Fruit fly (Drosophila melanogaster) Kc167 (cell line): ENCODE data around the gene Lrrk.

ENCODE experiments used
- Myc ChIP-seq: fragments of >200 bp; optimal IDR thresholded peaks from 2 replicates; lab custom pipeline; 2017; ENCODE audit warnings: missing external identifiers
- Sin3A ChIP-seq: fragments of >200 bp; optimal IDR thresholded peaks from 2 replicates; lab custom pipeline; 2018; ENCODE audit warnings: missing external identifiers
- h ChIP-seq: fragments of >200 bp; optimal IDR thresholded peaks from 3 replicates; lab custom pipeline; 2018; ENCODE audit warnings: missing external identifiers
- insv ChIP-seq: fragments of >200 bp; optimal IDR thresholded peaks from 3 replicates; lab custom pipeline; 2018; ENCODE audit warnings: missing external identifiers
- psq ChIP-seq: fragments of >200 bp; optimal IDR thresholded peaks from 2 replicates; lab custom pipeline; 2017; ENCODE audit warnings: missing external identifiers
- ttk ChIP-seq: sonication (Bioruptor generic); optimal IDR thresholded peaks from 2 replicates; lab custom pipeline; 2017; ENCODE audit warnings: missing external identifiers

Lrrk gene

dm6 chr3R:20622297-20623168 lies 12.7 kb upstream of the Lrrk start:
- TF ChIP-seq h (lab: Kevin White, UChicago) (no peak), insv (lab: Kevin White, UChicago) (no peak), Sin3A (lab: Kevin White, UChicago) (no peak), Myc (lab: Kevin White, UChicago) (no peak), ttk (lab: Kevin White, UChicago) (no peak), psq (lab: Kevin White, UChicago) (no peak)

DNA sequence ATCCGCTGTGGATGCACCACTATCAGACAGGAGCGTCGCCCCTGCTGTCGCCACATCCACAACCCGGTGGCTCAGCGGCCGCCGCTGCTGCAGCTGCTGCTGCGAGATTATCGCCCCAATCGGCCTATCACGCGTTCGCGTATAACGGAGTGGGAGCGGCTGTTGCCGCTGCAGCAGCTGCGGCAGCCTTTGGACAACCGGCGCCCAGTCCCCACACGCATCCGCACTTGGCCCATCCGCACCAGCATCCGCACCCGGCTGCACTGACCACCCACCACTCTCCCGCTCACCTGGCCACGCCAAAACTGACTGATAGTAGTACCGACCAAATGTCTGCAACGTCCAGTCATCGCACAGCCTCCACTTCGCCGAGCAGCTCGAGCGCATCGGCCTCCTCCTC lies 9.2 kb upstream of the Lrrk start:
- TF ChIP-seq ttk (lab: Kevin White, UChicago) (no peak), h (lab: Kevin White, UChicago) (no peak), insv (lab: Kevin White, UChicago) (no peak), Myc (lab: Kevin White, UChicago) (no peak), psq (lab: Kevin White, UChicago) (no peak), Sin3A (lab: Kevin White, UChicago) (no peak)

DNA sequence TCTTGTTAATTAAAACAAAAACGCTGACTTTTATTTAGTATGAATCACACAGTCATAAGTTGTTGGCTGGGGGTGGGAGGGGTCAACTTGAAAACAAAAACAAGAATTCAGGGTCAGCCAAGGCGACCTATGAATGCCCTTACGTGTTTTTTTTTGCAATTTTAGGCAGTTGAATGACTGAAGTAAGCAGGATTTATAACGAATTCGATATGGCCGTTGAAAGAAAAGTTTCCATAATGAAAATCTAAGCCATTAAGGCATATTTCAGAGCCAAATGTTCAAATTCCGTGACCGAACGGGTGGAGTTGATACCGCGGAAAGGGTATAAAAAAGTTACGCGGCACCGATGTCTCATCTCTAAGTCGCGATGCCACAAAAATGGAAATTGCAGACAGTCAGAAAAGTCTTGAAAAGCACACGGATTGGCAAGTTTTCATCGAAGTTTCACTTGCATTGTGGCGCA lies 1.3 kb upstream of the Lrrk start:
- TF ChIP-seq h (lab: Kevin White, UChicago), result no peak
- no peak for TF ChIP-seq insv (lab: Kevin White, UChicago)
- TF ChIP-seq Sin3A (lab: Kevin White, UChicago), result no peak
- no peak for TF ChIP-seq Myc (lab: Kevin White, UChicago)
- TF ChIP-seq ttk (lab: Kevin White, UChicago), result no peak

DNA sequence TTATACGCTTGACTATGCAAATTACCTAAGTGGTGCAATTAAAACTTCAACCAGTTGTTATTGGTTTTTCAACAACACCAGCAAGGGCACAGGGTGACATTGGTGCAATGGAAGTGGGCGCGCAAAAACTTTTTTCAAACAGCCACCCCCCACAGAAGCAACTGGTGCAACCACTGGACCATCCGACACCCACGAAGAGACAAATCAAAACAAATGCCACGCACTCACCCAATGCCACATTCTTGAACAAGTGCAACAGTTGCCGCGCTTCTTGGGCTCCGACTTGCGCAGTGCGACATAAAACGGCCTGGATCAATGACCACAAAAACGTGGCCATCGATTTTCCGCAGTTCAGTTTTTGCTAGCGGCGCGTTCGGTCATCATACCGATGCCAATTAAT lies 455 bp downstream of the Lrrk start:
- TF ChIP-seq Sin3A (lab: Kevin White, UChicago) (no peak), h (lab: Kevin White, UChicago) (no peak), Myc (lab: Kevin White, UChicago) (no peak), ttk (lab: Kevin White, UChicago) (no peak), psq (lab: Kevin White, UChicago) (no peak)

- TF ChIP-seq ttk (lab: Kevin White, UChicago) (no peak), psq (lab: Kevin White, UChicago) (no peak), Sin3A (lab: Kevin White, UChicago) (no peak), h (lab: Kevin White, UChicago) (no peak), insv (lab: Kevin White, UChicago) (no peak), Myc (lab: Kevin White, UChicago) (no peak)
Observed at dm6 chr3R:20648616-20649015, 13.3 kb downstream of the Lrrk start, which contains the start of gene GluRIIE. Gene GluRIIE, minus strand, starts transcription at chr3R:20648716.

DNA sequence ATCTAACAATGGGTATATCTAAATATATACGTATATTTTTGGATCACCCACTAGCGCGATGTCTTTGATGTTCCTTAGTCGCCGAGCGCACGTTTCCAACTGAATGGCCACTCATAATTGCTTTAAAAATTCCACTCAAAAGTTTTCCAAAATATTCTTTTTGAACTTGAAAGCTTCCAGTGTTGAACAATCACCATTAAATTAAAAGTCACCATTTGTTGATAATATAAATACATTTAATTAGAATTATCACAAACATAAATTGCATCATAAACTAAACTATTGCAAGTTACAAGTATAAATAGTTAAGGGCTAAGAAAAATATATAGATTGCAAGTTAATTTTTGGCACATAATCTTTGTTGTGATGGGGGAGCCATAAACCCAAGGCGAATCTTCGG lies 17.1 kb downstream of the Lrrk start, which contains the start of gene GluRIID:
GluRIID (minus strand) TSS at position 101 of the 400 bp plus-strand sequence.
- TF ChIP-seq h (lab: Kevin White, UChicago), result no peak
- no peak for TF ChIP-seq Myc (lab: Kevin White, UChicago)
- no peak for TF ChIP-seq ttk (lab: Kevin White, UChicago)
- TF ChIP-seq Sin3A (lab: Kevin White, UChicago), result no peak
- TF ChIP-seq psq (lab: Kevin White, UChicago), result no peak

DNA sequence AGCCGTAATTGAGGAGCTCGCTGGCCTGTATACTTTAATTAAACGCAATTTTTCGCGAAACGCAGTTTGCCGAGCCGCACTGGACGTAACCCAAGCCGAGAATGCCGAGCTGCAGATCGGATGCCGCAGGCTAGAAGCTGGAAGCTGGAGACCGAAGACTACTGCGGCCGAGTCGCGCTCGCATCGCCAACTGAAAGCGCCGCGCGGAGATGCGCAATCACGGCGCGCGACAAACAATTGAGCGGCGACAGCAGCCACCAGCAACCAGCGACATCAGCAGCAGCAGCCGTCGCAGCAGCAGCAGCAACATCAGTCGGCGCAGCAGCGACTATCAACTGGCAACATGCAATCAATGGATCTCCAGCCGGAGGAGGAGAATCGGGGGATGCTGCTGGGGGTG lies 21.4 kb downstream of the Lrrk start:
- no peak for TF ChIP-seq Sin3A (lab: Kevin White, UChicago)
- TF ChIP-seq insv (lab: Kevin White, UChicago), result no peak
- TF ChIP-seq Myc (lab: Kevin White, UChicago), result no peak
- TF ChIP-seq psq (lab: Kevin White, UChicago), result no peak
- TF ChIP-seq ttk (lab: Kevin White, UChicago), result no peak
- TF ChIP-seq h (lab: Kevin White, UChicago), result no peak

DNA sequence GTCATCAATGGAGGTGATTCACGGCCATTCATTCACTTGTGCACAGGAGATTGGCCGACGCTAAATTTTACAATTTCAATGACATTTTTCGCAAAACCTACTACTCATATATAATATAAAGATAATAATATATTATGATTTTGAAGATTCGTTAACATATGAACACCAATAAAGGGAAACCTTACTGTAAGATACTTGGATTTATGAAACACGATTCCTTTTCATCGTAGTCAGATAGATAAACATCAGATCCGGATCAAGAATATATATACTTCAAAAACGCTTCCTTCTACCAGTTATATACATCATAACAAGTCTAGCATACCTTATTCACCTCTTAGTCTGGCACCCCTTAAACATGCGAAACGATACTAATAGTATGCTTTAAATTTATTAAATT lies 24.5 kb downstream of the Lrrk start, which contains the start of gene Nep4:
Nep4 (minus strand) TSS at position 101 of the 400 bp plus-strand sequence.
- TF ChIP-seq Myc (lab: Kevin White, UChicago), result no peak
- no peak for TF ChIP-seq Sin3A (lab: Kevin White, UChicago)
- no peak for TF ChIP-seq psq (lab: Kevin White, UChicago)
- TF ChIP-seq ttk (lab: Kevin White, UChicago), result no peak
- no peak for TF ChIP-seq insv (lab: Kevin White, UChicago)
- no peak for TF ChIP-seq h (lab: Kevin White, UChicago)

DNA sequence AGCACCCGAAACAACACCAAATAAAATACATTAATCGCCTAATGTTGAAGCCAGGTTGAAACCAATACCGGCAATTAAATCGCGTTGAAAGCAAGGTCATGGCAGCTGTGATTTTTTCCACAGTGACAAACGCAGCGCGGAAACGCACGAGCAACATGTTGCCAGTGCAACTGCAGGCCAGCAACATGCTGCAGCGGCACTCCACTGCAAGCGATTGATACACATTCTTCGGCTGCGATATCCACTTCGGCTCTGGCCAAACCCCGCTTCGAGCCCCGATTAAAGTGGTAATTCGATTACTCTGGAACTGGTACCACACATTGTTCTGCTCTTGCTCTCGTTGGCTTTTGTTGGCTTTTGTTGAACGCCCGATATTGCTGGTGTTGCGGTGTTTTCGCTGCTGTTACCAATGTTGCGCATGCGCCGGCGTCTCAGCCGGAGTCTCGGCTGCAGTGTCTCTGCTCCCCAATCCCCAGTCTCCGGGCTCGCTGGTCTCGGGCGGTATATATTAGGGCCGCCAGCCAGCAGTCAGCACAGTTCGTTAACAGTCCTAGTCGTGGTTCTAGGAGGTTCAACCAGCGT lies 33.9 kb downstream of the Lrrk start, which contains the start of gene Cpr92F:
Cpr92F (plus strand) TSS at position 532 of the 582 bp plus-strand sequence.
- no peak for TF ChIP-seq h (lab: Kevin White, UChicago)
- TF ChIP-seq Myc (lab: Kevin White, UChicago), result no peak
- no peak for TF ChIP-seq insv (lab: Kevin White, UChicago)
- no peak for TF ChIP-seq ttk (lab: Kevin White, UChicago)
- TF ChIP-seq Sin3A (lab: Kevin White, UChicago), result no peak
- TF ChIP-seq psq (lab: Kevin White, UChicago), result no peak

DNA sequence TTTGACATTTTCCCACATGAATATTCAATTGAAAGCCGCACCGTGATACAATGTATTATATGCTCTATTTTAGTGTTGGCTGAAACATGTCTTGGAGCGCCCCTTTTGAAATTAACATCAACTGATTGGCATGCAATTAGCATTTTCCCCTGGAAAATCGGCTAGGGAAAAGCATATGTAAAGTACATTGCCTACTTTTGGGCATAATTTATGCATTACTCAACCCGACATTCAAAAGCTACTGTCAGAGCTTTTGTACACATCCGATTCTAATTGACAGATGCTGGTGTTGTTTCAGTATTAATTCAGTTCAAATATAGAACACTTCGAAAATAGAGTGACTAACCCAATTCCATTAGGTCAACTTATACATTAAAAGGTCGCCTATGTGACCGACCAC lies 40.5 kb downstream of the Lrrk start:
- TF ChIP-seq Sin3A (lab: Kevin White, UChicago), result no peak
- no peak for TF ChIP-seq Myc (lab: Kevin White, UChicago)
- TF ChIP-seq psq (lab: Kevin White, UChicago), result no peak
- TF ChIP-seq ttk (lab: Kevin White, UChicago), result no peak
- no peak for TF ChIP-seq insv (lab: Kevin White, UChicago)
- no peak for TF ChIP-seq h (lab: Kevin White, UChicago)

DNA sequence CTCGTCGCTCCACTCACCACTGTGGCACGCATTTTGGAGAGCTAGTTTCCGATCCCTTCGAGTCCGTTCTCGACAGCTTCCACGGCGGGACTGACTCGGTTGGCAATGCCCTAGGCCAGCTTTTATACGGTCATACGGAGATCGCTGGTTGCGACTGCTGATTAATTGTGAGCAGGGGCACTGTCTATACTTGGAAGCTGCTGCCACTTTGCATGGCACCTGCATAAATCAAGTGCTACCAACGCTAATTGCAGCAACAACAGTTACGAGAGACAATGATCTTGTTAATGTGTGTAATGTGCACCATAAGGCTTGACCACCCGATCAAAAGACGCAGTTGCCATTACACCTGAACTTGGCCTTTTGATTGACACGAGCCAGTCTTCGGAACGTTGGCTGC lies 42.0 kb downstream of the Lrrk start, which contains the start of gene CG4000:
CG4000 (minus strand) TSS at position 101 of the 400 bp plus-strand sequence.
- TF ChIP-seq psq (lab: Kevin White, UChicago), result no peak
- no peak for TF ChIP-seq insv (lab: Kevin White, UChicago)
- TF ChIP-seq Sin3A (lab: Kevin White, UChicago), result no peak
- no peak for TF ChIP-seq Myc (lab: Kevin White, UChicago)
- no peak for TF ChIP-seq h (lab: Kevin White, UChicago)
- no peak for TF ChIP-seq ttk (lab: Kevin White, UChicago)
